Worm (Caenorhabditis elegans) whole organism, L1 larva: ENCODE data around the gene pccb-1.

ENCODE experiments used
- ama-1 ChIP-seq: fragments of 150-350 bp; optimal IDR thresholded peaks from 2 replicates; lab custom pipeline; 2014
- elt-3 ChIP-seq, 6 experiments: fragments of 150-350 bp in 1 of 6; sonication (generic microtip); optimal IDR thresholded peaks; 2 replicates each; lab custom pipeline; 2017 to 2018; ENCODE audit warnings: missing biosample characterization in 6 of 6, missing genetic modification characterization in 6 of 6, inconsistent platforms in 1 of 6
- nhr-11 ChIP-seq: fragments of 150-350 bp; optimal IDR thresholded peaks from 2 replicates; lab custom pipeline; 2014; ENCODE audit warnings: missing biosample characterization, missing genetic modification characterization
- nhr-12 ChIP-seq: sonication (generic microtip); optimal IDR thresholded peaks from 2 replicates; lab custom pipeline; 2017; ENCODE audit warnings: missing biosample characterization, missing genetic modification characterization
- ztf-11 ChIP-seq, 2 experiments: sonication (generic microtip); optimal IDR thresholded peaks; 2 replicates each; lab custom pipeline; 2016 to 2017; ENCODE audit warnings: missing genetic modification characterization in 2 of 2, missing biosample characterization in 1 of 2, missing compliant biosample characterization in 1 of 2

- TF ChIP-seq nhr-12 (tag; lab: Kevin White, UChicago), result no peak
- TF ChIP-seq elt-3 (tag; optimal IDR thresholded peaks at IDR 0.05; lab: Kevin White, UChicago), result no peak
- TF ChIP-seq ama-1 (lab: Kevin White, UChicago), result no peak
- TF ChIP-seq ztf-11 (tag; optimal IDR thresholded peaks at IDR 0.05; lab: Kevin White, UChicago), result no peak
- TF ChIP-seq nhr-11, result no peak
These were observed 1.9 kb downstream of the pccb-1 start for ce11 chrX:3091119-3091746.
